Worm (Caenorhabditis elegans): Measurements from ENCODE around the gene T28D9.16.

T28D9.16 gene

DNA sequence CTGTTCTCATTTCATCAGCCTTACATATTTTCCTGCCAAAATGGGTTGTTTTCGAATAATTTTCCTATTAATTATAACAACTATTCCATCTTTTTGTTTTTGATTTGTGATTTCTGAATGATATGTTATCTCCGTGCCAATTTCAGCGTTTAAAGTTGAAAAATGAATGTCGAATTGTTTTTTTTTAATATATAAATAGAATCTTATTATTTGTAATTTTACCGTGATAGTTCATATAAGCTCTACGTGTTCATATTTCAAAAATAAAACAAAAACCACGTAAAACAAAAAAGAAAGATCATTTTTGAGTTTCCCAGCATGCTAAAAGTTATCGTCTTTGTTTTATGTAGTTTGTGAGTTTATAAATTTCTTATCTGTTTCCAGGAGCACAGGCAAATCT lies 31.8 kb upstream of the T28D9.16 start, which contains the start of gene K06A1.2:
Gene K06A1.2 (plus strand): TSS at position 301 of the 400 bp plus-strand sequence.
- no peak for TF ChIP-seq aptf-2 (GFP tag; conservative IDR thresholded peaks at IDR 0.05)

DNA sequence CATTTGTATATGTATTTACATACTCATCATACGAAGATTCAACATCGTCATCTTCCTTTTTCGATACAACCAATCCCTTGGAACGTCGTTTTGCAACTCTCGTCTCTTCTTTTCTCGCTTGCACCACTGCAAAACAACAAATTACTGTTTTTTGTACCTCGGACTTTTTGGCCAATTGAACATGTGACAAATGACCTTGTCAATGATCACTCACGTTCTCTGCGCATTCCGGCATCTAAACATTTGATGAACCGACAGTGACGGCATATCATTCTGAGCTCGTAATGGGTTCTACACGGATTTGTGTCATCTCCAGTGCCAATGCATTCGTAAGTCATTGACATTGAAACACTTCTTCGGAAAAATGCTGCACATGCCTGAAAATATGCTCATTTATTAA lies 27.3 kb upstream of the T28D9.16 start:
- TF ChIP-seq nfya-1 (tag; optimal IDR thresholded peaks at IDR 0.05; ENCODE audit: borderline replicate concordance, insufficient read depth) = no peak
- TF ChIP-seq cebp-2 (GFP tag; IDR thresholded peaks at IDR 0.05) = no peak
- no peak for TF ChIP-seq K12H6.12 (tag; optimal IDR thresholded peaks at IDR 0.05)
- TF ChIP-seq lin-40 (tag; optimal IDR thresholded peaks at IDR 0.05) = no peak
- TF ChIP-seq F57C9.4 (tag; optimal IDR thresholded peaks at IDR 0.05) = no peak
- TF ChIP-seq lin-26 (GFP tag; IDR thresholded peaks at IDR 0.05) = no peak
- no peak for TF ChIP-seq dox-1 (GFP tag; IDR thresholded peaks at IDR 0.05)
- TF ChIP-seq lir-1 (GFP tag; conservative IDR thresholded peaks at IDR 0.05) = no peak
- no peak for TF ChIP-seq attf-3 (GFP tag; conservative IDR thresholded peaks at IDR 0.05)

DNA sequence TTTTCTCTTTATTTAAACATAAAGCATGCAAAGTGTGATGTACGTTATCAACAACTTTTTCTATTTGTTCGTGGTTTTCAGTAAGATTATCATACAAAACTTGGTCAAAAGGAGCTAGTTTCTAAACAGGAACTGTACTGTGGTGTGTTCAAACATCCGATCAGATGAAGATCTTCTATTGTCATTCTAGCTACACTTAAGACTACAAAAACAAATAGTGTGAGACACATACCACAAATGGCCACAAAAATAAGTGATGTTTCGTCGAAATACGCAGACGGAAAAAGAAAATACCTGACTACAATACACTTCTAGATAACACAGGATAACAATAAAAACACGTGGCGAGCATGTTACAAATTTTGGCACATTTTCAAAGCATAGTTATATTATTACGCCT lies 26.8 kb upstream of the T28D9.16 start:
- TF ChIP-seq nhr-80 (tag; optimal IDR thresholded peaks at IDR 0.05) (peak; percentile 58), let-526 (GFP tag; IDR thresholded peaks at IDR 0.05) (no peak), nfyb-1 (GFP tag; IDR thresholded peaks at IDR 0.05) (no peak)

DNA sequence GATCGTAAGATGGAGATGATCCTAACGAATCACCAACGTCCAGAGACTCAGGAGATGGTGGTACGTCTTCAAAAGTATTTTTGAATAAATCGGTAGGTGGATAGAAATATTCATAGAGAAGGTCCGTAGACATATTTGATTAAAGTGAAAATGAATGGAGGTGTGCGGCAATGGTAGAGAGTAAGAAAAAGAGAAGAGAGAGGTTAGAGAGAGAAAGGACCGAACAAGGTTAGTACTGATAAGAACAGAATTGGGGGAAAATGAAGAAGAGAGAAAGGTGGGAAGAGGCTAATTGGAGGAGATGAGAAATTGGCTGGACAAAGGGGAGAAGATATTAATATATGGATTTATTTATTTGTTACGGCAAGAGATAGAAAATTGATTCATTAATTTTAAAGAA lies 25.8 kb upstream of the T28D9.16 start, which contains the start of gene nhr-22:
Gene nhr-22 (minus strand): TSS at position 137 of the 400 bp plus-strand sequence.
- TF ChIP-seq unc-62 (GFP tag; optimal IDR thresholded peaks at IDR 0.05) (no peak), Y95B8A.8 (GFP tag; IDR thresholded peaks at IDR 0.05) (no peak), K12H6.12 (tag; optimal IDR thresholded peaks at IDR 0.05) (no peak), let-607 (tag; optimal IDR thresholded peaks at IDR 0.05) (no peak), ZK185.1 (tag; optimal IDR thresholded peaks at IDR 0.05; ENCODE audit: poor library complexity, severe bottlenecking) (no peak), nhr-179 (tag; optimal IDR thresholded peaks at IDR 0.05) (no peak), ceh-79 (tag; optimal IDR thresholded peaks at IDR 0.05) (no peak), ztf-18 (tag; optimal IDR thresholded peaks at IDR 0.05) (no peak), F57A8.1 (GFP tag; optimal IDR thresholded peaks at IDR 0.05) (no peak)

DNA sequence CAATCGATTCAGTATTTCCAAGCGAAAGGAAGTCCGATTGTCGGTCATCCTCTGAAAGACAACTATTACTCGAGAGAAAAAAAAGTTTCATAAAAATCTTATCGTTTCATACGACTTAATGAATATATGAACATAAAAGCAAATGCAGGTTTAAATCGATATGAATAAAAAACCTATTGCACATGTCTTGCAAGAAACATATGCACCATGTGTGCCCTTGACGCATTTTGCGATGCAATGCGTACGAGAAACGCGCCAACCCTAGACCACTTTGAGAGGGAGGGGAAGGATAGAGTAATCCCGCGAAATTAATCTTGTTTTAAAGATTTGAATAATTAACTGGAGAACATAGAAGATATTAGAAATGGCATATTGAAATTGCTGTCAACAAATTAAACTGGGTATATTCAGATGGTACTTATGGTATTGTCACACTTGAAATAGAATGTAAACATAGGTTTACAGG lies 22.1 kb upstream of the T28D9.16 start, which contains the start of gene atg-16.2:
Gene atg-16.2 (minus strand): TSS at position 51 of the 466 bp plus-strand sequence.
- TF ChIP-seq let-607 (tag; optimal IDR thresholded peaks at IDR 0.05) (no peak), ceh-79 (tag; optimal IDR thresholded peaks at IDR 0.05) (no peak), ztf-18 (tag; optimal IDR thresholded peaks at IDR 0.05) (peak; percentile 90), ama-1 (optimal IDR thresholded peaks at IDR 0.05) (no peak), ama-1 (GFP tag; optimal IDR thresholded peaks at IDR 0.05) (no peak), lin-35 (GFP tag; optimal IDR thresholded peaks at IDR 0.05) (peak in 1 of 3 experiments; percentile 31), aptf-2 (GFP tag; conservative IDR thresholded peaks at IDR 0.05) (no peak), lag-1 (GFP tag; IDR thresholded peaks at IDR 0.05) (no peak), tlf-1 (GFP tag; optimal IDR thresholded peaks at IDR 0.05) (no peak), F37B4.10 (GFP tag; IDR thresholded peaks at IDR 0.05) (no peak), hmg-1.2 (GFP tag; IDR thresholded peaks at IDR 0.05) (peak; percentile 19; the same call in 1 of the 2 replicates), efl-1 (GFP tag; optimal IDR thresholded peaks at IDR 0.05) (peak; percentile 32), dox-1 (GFP tag; IDR thresholded peaks at IDR 0.05) (0 out of 2 replicates have a peak, but pooled peaks have one; percentile 50), nhr-80 (tag; optimal IDR thresholded peaks at IDR 0.05) (peak; percentile 74), ztf-28 (GFP tag; IDR thresholded peaks at IDR 0.05) (no peak), ets-4 (GFP tag; optimal IDR thresholded peaks at IDR 0.05) (no peak), ceh-40 (GFP tag; IDR thresholded peaks at IDR 0.05) (no peak), bed-2 (GFP tag; IDR thresholded peaks at IDR 0.05) (no peak), ztf-6 (GFP tag; IDR thresholded peaks at IDR 0.05) (no peak), F10E7.11 (tag; optimal IDR thresholded peaks at IDR 0.05) (no peak), rcor-1 (GFP tag; IDR thresholded peaks at IDR 0.05) (0 out of 2 replicates have a peak, but pooled peaks have one; percentile 23), attf-5 (GFP tag; optimal IDR thresholded peaks at IDR 0.05) (peak; percentile 69), mcd-1 (GFP tag; IDR thresholded peaks at IDR 0.05) (no peak), madf-8 (GFP tag; conservative IDR thresholded peaks at IDR 0.05) (no peak), nfya-2 (GFP tag; IDR thresholded peaks at IDR 0.05) (no peak), atf-7 (tag; optimal IDR thresholded peaks at IDR 0.05) (no peak), F49E8.2 (tag; optimal IDR thresholded peaks at IDR 0.05; ENCODE audit: insufficient read depth) (no peak)

Data from whole organism, young adult.